Fruit fly (Drosophila melanogaster): Measurements from ENCODE around the gene Pldn.
A peak's percentile ranks its signal among the peaks of the same experiment; 100 is the strongest.

DNA sequence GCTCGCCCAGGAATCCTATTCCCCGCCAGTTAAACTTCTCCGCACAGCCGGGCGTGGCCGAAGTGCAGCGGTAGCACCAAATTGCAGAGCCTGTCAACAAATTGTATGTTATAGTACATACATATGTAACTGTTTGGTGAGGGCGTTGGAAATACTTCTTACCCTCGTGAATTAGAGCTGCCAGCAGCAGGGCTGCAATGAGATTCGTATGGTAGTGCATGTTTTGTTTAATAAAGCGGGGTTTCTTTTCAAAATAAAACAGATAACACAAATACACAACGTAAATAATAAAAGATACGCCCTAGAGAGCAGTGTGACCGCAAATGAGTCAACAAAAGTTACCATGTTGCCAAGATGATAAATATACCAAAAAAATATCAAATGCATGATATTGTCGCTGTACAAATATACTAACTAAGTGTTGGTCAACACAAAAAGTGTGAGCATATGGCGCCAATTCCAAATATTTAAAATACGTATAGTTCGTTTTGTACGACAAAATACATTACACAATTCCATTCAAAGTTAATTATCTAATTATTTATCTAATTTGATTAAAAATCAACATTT, 19.9 kb upstream of the Pldn start, which contains the start of gene crim:
- peak; percentile 50; the same call in 1 of the 2 replicates for TF ChIP-seq CG13287 (GFP tag; IDR thresholded peaks at IDR 0.05; ENCODE audit: partially characterized antibody)
- TF ChIP-seq ase (GFP tag; IDR thresholded peaks at IDR 0.05) = no peak
- TF ChIP-seq pb (GFP tag; optimal IDR thresholded peaks at IDR 0.05) = no peak
- no peak for TF ChIP-seq slp2 (GFP tag; optimal IDR thresholded peaks at IDR 0.05)
- no peak for TF ChIP-seq nom (GFP tag; optimal IDR thresholded peaks at IDR 0.05)
- TF ChIP-seq CG11560 (tag; IDR thresholded peaks at IDR 0.05) = no peak
- TF ChIP-seq Sry-β (GFP tag; optimal IDR thresholded peaks at IDR 0.05) = no peak
- no peak for TF ChIP-seq disco-r (GFP tag; optimal IDR thresholded peaks at IDR 0.05)

Data from whole organism, embryonic.